Worm (Caenorhabditis elegans) whole organism, mixed stage, embryonic: Measurements from ENCODE around the gene sftb-6.
A peak's percentile ranks its signal among the peaks of the same experiment; 100 is the strongest.

Experiments
- bed-3 ChIP-seq: fragments of 200-800 bp; sonication (Bioruptor generic); optimal IDR thresholded peaks from 3 replicates; lab custom pipeline; 2018; ENCODE audit warnings: mild to moderate bottlenecking, missing genetic modification characterization, moderate library complexity, missing compliant biosample characterization
- blmp-1 ChIP-seq: fragments of 150-350 bp; optimal IDR thresholded peaks from 2 replicates; lab custom pipeline; 2014; ENCODE audit warnings: missing biosample characterization, missing genetic modification characterization
- ceh-43 ChIP-seq: fragments of 200-800 bp; sonication (Bioruptor generic); optimal IDR thresholded peaks from 2 replicates; lab custom pipeline; 2018; ENCODE audit warnings: mild to moderate bottlenecking, missing genetic modification characterization, moderate library complexity, missing compliant biosample characterization
- ceh-83 ChIP-seq: fragments of 200-800 bp; sonication (Bioruptor generic); optimal IDR thresholded peaks from 2 replicates; lab custom pipeline; 2018; ENCODE audit warnings: mild to moderate bottlenecking, missing genetic modification characterization, missing compliant biosample characterization
- ces-1 ChIP-seq: fragments of 150-350 bp; optimal IDR thresholded peaks from 2 replicates; lab custom pipeline; 2014; ENCODE audit warnings: missing biosample characterization, missing genetic modification reagents, missing genetic modification characterization
- cnd-1 ChIP-seq: fragments of 200-800 bp; sonication (Bioruptor generic); optimal IDR thresholded peaks from 2 replicates; lab custom pipeline; 2018; ENCODE audit warnings: mild to moderate bottlenecking, missing genetic modification characterization, missing compliant biosample characterization
- drap-1 ChIP-seq: fragments of 200-800 bp; sonication (Bioruptor generic); optimal IDR thresholded peaks from 3 replicates; lab custom pipeline; 2018; ENCODE audit warnings: mild to moderate bottlenecking, missing genetic modification characterization, missing compliant biosample characterization
- elt-1 ChIP-seq: sonication (generic microtip); optimal IDR thresholded peaks from 2 replicates; lab custom pipeline; 2017; ENCODE audit warnings: missing genetic modification characterization, mild to moderate bottlenecking, missing compliant biosample characterization, antibody characterized with exemption, moderate library complexity, borderline replicate concordance; ENCODE audit not compliant: insufficient read depth
- flh-1 ChIP-seq: fragments of 200-800 bp; sonication (Bioruptor generic); optimal IDR thresholded peaks from 2 replicates; lab custom pipeline; 2018; ENCODE audit warnings: mild to moderate bottlenecking, missing genetic modification characterization, moderate library complexity, missing compliant biosample characterization
- ham-2 ChIP-seq: fragments of 200-800 bp; sonication (Bioruptor generic); optimal IDR thresholded peaks from 2 replicates; lab custom pipeline; 2018; ENCODE audit warnings: mild to moderate bottlenecking, missing genetic modification characterization, missing compliant biosample characterization
- hlh-1 ChIP-seq: fragments of 150-350 bp; optimal IDR thresholded peaks from 2 replicates; lab custom pipeline; 2014; ENCODE audit warnings: missing biosample characterization, missing genetic modification reagents, missing genetic modification characterization
- lin-13 ChIP-seq: fragments of 150-350 bp; optimal IDR thresholded peaks from 2 replicates; lab custom pipeline; 2014; ENCODE audit warnings: missing biosample characterization, missing genetic modification characterization
- lsy-2 ChIP-seq: fragments of 150-350 bp; optimal IDR thresholded peaks from 2 replicates; lab custom pipeline; 2014; ENCODE audit warnings: missing biosample characterization, missing genetic modification characterization
- mab-5 ChIP-seq: fragments of 150-350 bp; optimal IDR thresholded peaks from 2 replicates; lab custom pipeline; 2014; ENCODE audit warnings: missing biosample characterization, missing genetic modification characterization
- mep-1 ChIP-seq: fragments of 150-350 bp; optimal IDR thresholded peaks from 2 replicates; lab custom pipeline; 2017; ENCODE audit warnings: missing biosample characterization, missing genetic modification reagents, missing genetic modification characterization, inconsistent platforms
- mls-2 ChIP-seq: sonication (generic microtip); optimal IDR thresholded peaks from 2 replicates; lab custom pipeline; 2016; ENCODE audit warnings: mild to moderate bottlenecking, missing genetic modification characterization, moderate library complexity, missing compliant biosample characterization
- sem-2 ChIP-seq: fragments of 200-800 bp; sonication (Bioruptor generic); optimal IDR thresholded peaks from 2 replicates; lab custom pipeline; 2018; ENCODE audit warnings: mild to moderate bottlenecking, missing genetic modification characterization, missing compliant biosample characterization
- snpc-4 ChIP-seq: fragments of 150-350 bp; optimal IDR thresholded peaks from 2 replicates; lab custom pipeline; 2014; ENCODE audit warnings: missing biosample characterization, missing genetic modification characterization
- tbx-8 ChIP-seq: fragments of 200-800 bp; sonication (Bioruptor generic); optimal IDR thresholded peaks from 2 replicates; lab custom pipeline; 2018; ENCODE audit warnings: mild to moderate bottlenecking, missing genetic modification characterization, moderate library complexity, missing compliant biosample characterization
- unc-120 ChIP-seq: sonication (generic microtip); optimal IDR thresholded peaks from 2 replicates; lab custom pipeline; 2017; ENCODE audit warnings: missing genetic modification characterization, missing compliant biosample characterization; ENCODE audit not compliant: poor library complexity, severe bottlenecking
- unc-39 ChIP-seq: fragments of 150-350 bp; optimal IDR thresholded peaks from 2 replicates; lab custom pipeline; 2014; ENCODE audit warnings: missing biosample characterization, missing genetic modification characterization
- unc-62 ChIP-seq: fragments of 150-350 bp; optimal IDR thresholded peaks from 2 replicates; lab custom pipeline; 2014; ENCODE audit warnings: missing biosample characterization, missing genetic modification reagents, missing genetic modification characterization
- zip-8 ChIP-seq: fragments of 150-350 bp; optimal IDR thresholded peaks from 2 replicates; lab custom pipeline; 2014; ENCODE audit warnings: missing biosample characterization, missing genetic modification characterization

Gene sftb-6

ce11 chrII:133548-134275, 35.5 kb downstream of the sftb-6 start, which contains the start of gene cwn-1:
Gene cwn-1, minus strand, starts transcription at chrII:133598.
- TF ChIP-seq tbx-8 (GFP tag; lab: Kevin White, UChicago) (no peak), hlh-1 (tag; lab: Kevin White, UChicago) (peak; percentile 29), unc-62 (GFP tag; lab: Kevin White, UChicago) (peak; percentile 88), mab-5 (tag; lab: Kevin White, UChicago) (peak; percentile 83)
- TF ChIP-seq, all 35 proteins: peak for 3

- TF ChIP-seq hlh-1 (tag; lab: Kevin White, UChicago), result no peak
- TF ChIP-seq ces-1 (GFP tag; lab: Kevin White, UChicago), result no peak
- TF ChIP-seq ceh-83 (GFP tag; lab: Kevin White, UChicago), result no peak
- no peak for TF ChIP-seq flh-1 (GFP tag; lab: Kevin White, UChicago)
- TF ChIP-seq ceh-43, result no peak
- no peak for TF ChIP-seq snpc-4 (tag; lab: Kevin White, UChicago)
- TF ChIP-seq mls-2 (tag; lab: Kevin White, UChicago), result no peak
- TF ChIP-seq cnd-1 (tag; lab: Kevin White, UChicago), result no peak
- no peak for TF ChIP-seq lin-13 (tag; lab: Kevin White, UChicago)
- no peak for TF ChIP-seq sem-2 (GFP tag; lab: Kevin White, UChicago)
- no peak for TF ChIP-seq blmp-1 (tag; lab: Kevin White, UChicago)
- no peak for TF ChIP-seq mab-5 (tag; lab: Kevin White, UChicago)
- no peak for TF ChIP-seq mep-1
- TF ChIP-seq unc-120 (tag; lab: Kevin White, UChicago), result no peak
- no peak for TF ChIP-seq ham-2 (GFP tag; lab: Kevin White, UChicago)
- no peak for TF ChIP-seq bed-3 (GFP tag; lab: Kevin White, UChicago)
- no peak for TF ChIP-seq lsy-2
- no peak for TF ChIP-seq zip-8 (tag; lab: Kevin White, UChicago)
- no peak for TF ChIP-seq unc-39
These were observed 37.0 kb downstream of the sftb-6 start, which contains the start of gene K10B4.1 for ce11 chrII:135166-135565. Gene K10B4.1, plus strand, starts transcription at chrII:135466.

ce11 chrII:146933-147332, 48.7 kb downstream of the sftb-6 start, which contains the start of gene T25D3.4:
Gene T25D3.4, plus strand, starts transcription at chrII:147233.
- TF ChIP-seq elt-1 (tag; lab: Kevin White, UChicago) (no peak), drap-1 (GFP tag; lab: Kevin White, UChicago) (no peak)
